Worm (Caenorhabditis elegans): Measurements from ENCODE around the gene H08J19.1.

Gene H08J19.1

ce11 chrX:15607498-15608019 is 35.2 kb upstream of the H08J19.1 start, which contains the start of gene nipi-3 (continued):
- TF ChIP-seq rnt-1 (tag; optimal IDR thresholded peaks at IDR 0.05) (peak; percentile 82), unc-98 (GFP tag; IDR thresholded peaks at IDR 0.05) (peak; percentile 45; the same call in 1 of the 2 replicates), nhr-47 (tag; optimal IDR thresholded peaks at IDR 0.05) (peak; percentile 90), fos-1 (tag; optimal IDR thresholded peaks at IDR 0.05) (peak; percentile 88), fkh-4 (tag; optimal IDR thresholded peaks at IDR 0.05; ENCODE audit: borderline replicate concordance) (no peak)

- TF ChIP-seq lin-14 (GFP tag; optimal IDR thresholded peaks at IDR 0.05): peak; percentile 54
- no peak for TF ChIP-seq pax-3 (tag; optimal IDR thresholded peaks at IDR 0.05)
- TF ChIP-seq nhr-11 (tag; optimal IDR thresholded peaks at IDR 0.05): no peak
- peak; percentile 14 for TF ChIP-seq fos-1 (tag; optimal IDR thresholded peaks at IDR 0.05)
- TF ChIP-seq nhr-71 (tag; optimal IDR thresholded peaks at IDR 0.05): peak; percentile 69
- no peak for TF ChIP-seq sup-37 (GFP tag; optimal IDR thresholded peaks at IDR 0.05)
- peak; percentile 11 for TF ChIP-seq egl-13 (tag; optimal IDR thresholded peaks at IDR 0.05)
- peak; percentile 57 for TF ChIP-seq nhr-47 (tag; optimal IDR thresholded peaks at IDR 0.05)
- peak in 1 of 2 experiments; percentile 33 for TF ChIP-seq lsy-2 (tag; optimal IDR thresholded peaks at IDR 0.05)
- TF ChIP-seq aha-1 (tag; optimal IDR thresholded peaks at IDR 0.05): no peak
- TF ChIP-seq ceh-8 (GFP tag; optimal IDR thresholded peaks at IDR 0.05): no peak
- TF ChIP-seq efl-1 (optimal IDR thresholded peaks at IDR 0.05): no peak
- peak in 1 of 2 experiments; percentile 73 for TF ChIP-seq efl-1 (GFP tag; optimal IDR thresholded peaks at IDR 0.05 in 1 of 2)
- TF ChIP-seq nhr-77 (tag; optimal IDR thresholded peaks at IDR 0.05): no peak
- no peak for TF ChIP-seq nhr-76 (tag; optimal IDR thresholded peaks at IDR 0.05)
- TF ChIP-seq skn-1 (tag; optimal IDR thresholded peaks at IDR 0.05): peak; percentile 62
- peak; percentile 83 for TF ChIP-seq fkh-8 (tag; optimal IDR thresholded peaks at IDR 0.05)
- no peak for TF ChIP-seq elt-2 (tag; optimal IDR thresholded peaks at IDR 0.05)
- peak; percentile 68 for TF ChIP-seq dsc-1 (tag; optimal IDR thresholded peaks at IDR 0.05)
- no peak for TF ChIP-seq C16A3.4 (tag; optimal IDR thresholded peaks at IDR 0.05)
- TF ChIP-seq mdl-1 (tag; optimal IDR thresholded peaks at IDR 0.05): peak in 1 of 2 experiments; percentile 45
- no peak for TF ChIP-seq nhr-20 (tag; optimal IDR thresholded peaks at IDR 0.05)
- no peak for TF ChIP-seq ztf-4 (tag; optimal IDR thresholded peaks at IDR 0.05)
- peak; percentile 4 for TF ChIP-seq aly-2 (tag; optimal IDR thresholded peaks at IDR 0.05)
- TF ChIP-seq nhr-237 (tag; optimal IDR thresholded peaks at IDR 0.05): no peak
- TF ChIP-seq lin-13 (GFP tag; optimal IDR thresholded peaks at IDR 0.05): peak; percentile 19
Observed at ce11 chrX:15608593-15608992, 34.1 kb upstream of the H08J19.1 start.

ce11 chrX:15609698-15610097 is 33.0 kb upstream of the H08J19.1 start:
- no peak for TF ChIP-seq efl-1 (optimal IDR thresholded peaks at IDR 0.05)
- peak in 1 of 2 experiments; percentile 69 for TF ChIP-seq efl-1 (GFP tag; optimal IDR thresholded peaks at IDR 0.05 in 1 of 2)
- no peak for TF ChIP-seq dpl-1 (GFP tag; optimal IDR thresholded peaks at IDR 0.05)

ce11 chrX:15610527-15611091 is 32.1 kb upstream of the H08J19.1 start:
- TF ChIP-seq mdl-1 (tag; optimal IDR thresholded peaks at IDR 0.05) (peak in 1 of 2 experiments; percentile 83), nhr-28 (tag; optimal IDR thresholded peaks at IDR 0.05) (no peak), aha-1 (tag; optimal IDR thresholded peaks at IDR 0.05) (no peak), ceh-63 (GFP tag; optimal IDR thresholded peaks at IDR 0.05) (no peak), nhr-19 (GFP tag; conservative IDR thresholded peaks at IDR 0.05) (0 out of 2 replicates have a peak, but pooled peaks have one; percentile 18), ama-1 (optimal IDR thresholded peaks at IDR 0.05) (peak; percentile 42), nhr-47 (tag; optimal IDR thresholded peaks at IDR 0.05) (peak; percentile 52), zip-4 (GFP tag; optimal IDR thresholded peaks at IDR 0.05) (peak; percentile 76), unc-62 (GFP tag; optimal IDR thresholded peaks at IDR 0.05) (no peak), nhr-85 (tag) (peak; percentile 18), nhr-237 (tag; optimal IDR thresholded peaks at IDR 0.05) (no peak), nhr-77 (tag; optimal IDR thresholded peaks at IDR 0.05) (no peak), snu-23 (GFP tag; optimal IDR thresholded peaks at IDR 0.05) (peak; percentile 55), nhr-20 (tag; optimal IDR thresholded peaks at IDR 0.05) (peak; percentile 76), lin-35 (GFP tag; optimal IDR thresholded peaks at IDR 0.05) (peak in 1 of 2 experiments; percentile 79), ztf-4 (tag; optimal IDR thresholded peaks at IDR 0.05) (peak; percentile 44), mep-1 (tag; optimal IDR thresholded peaks at IDR 0.05) (peak; percentile 45), nhr-71 (tag; optimal IDR thresholded peaks at IDR 0.05) (peak; percentile 78), jun-1 (tag; optimal IDR thresholded peaks at IDR 0.05) (peak; percentile 66), fkh-4 (tag; optimal IDR thresholded peaks at IDR 0.05; ENCODE audit: borderline replicate concordance) (no peak), lsy-2 (tag; optimal IDR thresholded peaks at IDR 0.05) (peak; percentile 38 to 50), mab-9 (GFP tag; IDR thresholded peaks at IDR 0.05) (peak; percentile 35; the same call in 1 of the 2 replicates), C16A3.4 (tag; optimal IDR thresholded peaks at IDR 0.05) (peak; percentile 31), lin-14 (GFP tag; optimal IDR thresholded peaks at IDR 0.05) (peak; percentile 60), nhr-11 (tag; optimal IDR thresholded peaks at IDR 0.05) (no peak), pqm-1 (tag; optimal IDR thresholded peaks at IDR 0.05) (peak; percentile 84), blmp-1 (tag; optimal IDR thresholded peaks at IDR 0.05) (peak; percentile 46), irx-1 (tag; optimal IDR thresholded peaks at IDR 0.05) (no peak)
